Worm (Caenorhabditis elegans) whole organism, late embryonic: ENCODE data around the gene F08H9.2.
A peak's percentile ranks its signal among the peaks of the same experiment; 100 is the strongest.

ENCODE experiments used
- F13H6.1 ChIP-seq: sonication (generic microtip); optimal IDR thresholded peaks from 2 replicates; lab custom pipeline; 2016; ENCODE audit warnings: missing genetic modification characterization, missing compliant biosample characterization
- K02D7.2 ChIP-seq: sonication (generic microtip); optimal IDR thresholded peaks from 2 replicates; lab custom pipeline; 2017; ENCODE audit warnings: mild to moderate bottlenecking, missing genetic modification characterization, missing compliant biosample characterization
- ceh-18 ChIP-seq: sonication (generic microtip); optimal IDR thresholded peaks from 2 replicates; lab custom pipeline; 2016; ENCODE audit warnings: missing genetic modification characterization, missing compliant biosample characterization
- ceh-19 ChIP-seq: fragments of 200-800 bp; sonication (Bioruptor generic); optimal IDR thresholded peaks from 2 replicates; lab custom pipeline; 2018; ENCODE audit warnings: mild to moderate bottlenecking, missing genetic modification characterization, missing compliant biosample characterization
- ceh-22 ChIP-seq: sonication (generic microtip); optimal IDR thresholded peaks from 2 replicates; lab custom pipeline; 2017; ENCODE audit warnings: missing biosample characterization, missing genetic modification characterization
- ceh-24 ChIP-seq: sonication (generic microtip); optimal IDR thresholded peaks from 2 replicates; lab custom pipeline; 2016; ENCODE audit warnings: mild to moderate bottlenecking, missing genetic modification characterization, missing compliant biosample characterization
- ceh-31 ChIP-seq: sonication (generic microtip); optimal IDR thresholded peaks from 2 replicates; lab custom pipeline; 2016; ENCODE audit warnings: missing genetic modification characterization, missing compliant biosample characterization
- ceh-48 ChIP-seq: sonication (generic microtip); optimal IDR thresholded peaks from 2 replicates; lab custom pipeline; 2016; ENCODE audit warnings: missing genetic modification characterization, inconsistent platforms, missing compliant biosample characterization
- ceh-6 ChIP-seq: fragments of 200-800 bp; sonication (Bioruptor generic); optimal IDR thresholded peaks from 2 replicates; lab custom pipeline; 2018; ENCODE audit warnings: mild to moderate bottlenecking, missing genetic modification characterization, missing compliant biosample characterization
- che-1 ChIP-seq: sonication (generic microtip); optimal IDR thresholded peaks from 2 replicates; lab custom pipeline; 2016; ENCODE audit warnings: mild to moderate bottlenecking, missing genetic modification characterization, missing compliant biosample characterization
- elt-2 ChIP-seq: sonication (generic microtip); optimal IDR thresholded peaks from 2 replicates; lab custom pipeline; 2016; ENCODE audit warnings: missing genetic modification reagents, missing genetic modification characterization, missing compliant biosample characterization
- elt-4 ChIP-seq: sonication (generic microtip); optimal IDR thresholded peaks from 2 replicates; lab custom pipeline; 2016; ENCODE audit warnings: missing genetic modification characterization, missing compliant biosample characterization
- gmeb-2 ChIP-seq: sonication (generic microtip); optimal IDR thresholded peaks from 2 replicates; lab custom pipeline; 2016; ENCODE audit warnings: missing genetic modification characterization, inconsistent platforms, missing compliant biosample characterization
- hlh-13 ChIP-seq: fragments of 200-800 bp; sonication (Bioruptor generic); optimal IDR thresholded peaks from 2 replicates; lab custom pipeline; 2018; ENCODE audit warnings: mild to moderate bottlenecking, missing genetic modification characterization, missing compliant biosample characterization
- hlh-15 ChIP-seq: sonication (generic microtip); optimal IDR thresholded peaks from 2 replicates; lab custom pipeline; 2016; ENCODE audit warnings: missing genetic modification characterization, missing compliant biosample characterization
- hlh-30 ChIP-seq: sonication (generic microtip); optimal IDR thresholded peaks from 2 replicates; lab custom pipeline; 2017; ENCODE audit warnings: antibody characterized with exemption, missing genetic modification characterization, missing compliant biosample characterization; ENCODE audit not compliant: insufficient read depth
- hlh-6 ChIP-seq: sonication (generic microtip); optimal IDR thresholded peaks from 2 replicates; lab custom pipeline; 2016; ENCODE audit warnings: missing genotype, missing genetic modification characterization, missing compliant biosample characterization
- lim-6 ChIP-seq: sonication (generic microtip); optimal IDR thresholded peaks from 2 replicates; lab custom pipeline; 2016; ENCODE audit warnings: missing genetic modification characterization, missing compliant biosample characterization
- nfya-1 ChIP-seq: sonication (generic microtip); optimal IDR thresholded peaks from 2 replicates; lab custom pipeline; 2017; ENCODE audit warnings: missing genetic modification characterization, mild to moderate bottlenecking, missing compliant biosample characterization, antibody characterized with exemption, moderate library complexity
- nhr-11 ChIP-seq: fragments of 150-350 bp; optimal IDR thresholded peaks from 2 replicates; lab custom pipeline; 2014; ENCODE audit warnings: missing biosample characterization, missing genetic modification characterization
- nhr-232 ChIP-seq: sonication (generic microtip); optimal IDR thresholded peaks from 2 replicates; lab custom pipeline; 2016; ENCODE audit warnings: missing genetic modification characterization, missing compliant biosample characterization
- pag-3 ChIP-seq: sonication (generic microtip); optimal IDR thresholded peaks from 2 replicates; lab custom pipeline; 2016; ENCODE audit warnings: missing compliant biosample characterization, missing genetic modification characterization, borderline replicate concordance
- pha-2 ChIP-seq: sonication (generic microtip); optimal IDR thresholded peaks from 2 replicates; lab custom pipeline; 2017; ENCODE audit warnings: mild to moderate bottlenecking, missing genetic modification characterization, missing compliant biosample characterization
- pqm-1 ChIP-seq: sonication (generic microtip); optimal IDR thresholded peaks from 2 replicates; lab custom pipeline; 2016; ENCODE audit warnings: missing genetic modification characterization, missing compliant biosample characterization
- ref-2 ChIP-seq: sonication (generic microtip); optimal IDR thresholded peaks from 2 replicates; lab custom pipeline; 2016; ENCODE audit warnings: missing genetic modification characterization, missing compliant biosample characterization
- rnt-1 ChIP-seq: sonication (generic microtip); optimal IDR thresholded peaks from 2 replicates; lab custom pipeline; 2016; ENCODE audit warnings: missing genetic modification characterization, missing compliant biosample characterization
- sox-2 ChIP-seq: fragments of 200-800 bp; sonication (Bioruptor generic); IDR thresholded peaks from 2 replicates; pipeline ENCODE4 v1.3.6; 2022; ENCODE audit warnings: missing genetic modification reagents, missing genetic modification characterization, missing compliant biosample characterization
- tbx-2 ChIP-seq: sonication (generic microtip); optimal IDR thresholded peaks from 2 replicates; lab custom pipeline; 2016; ENCODE audit warnings: missing genetic modification characterization, missing compliant biosample characterization
- tbx-7 ChIP-seq: sonication (generic microtip); optimal IDR thresholded peaks from 2 replicates; lab custom pipeline; 2016; ENCODE audit warnings: missing genotype, missing genetic modification characterization, missing compliant biosample characterization
- ttx-3 ChIP-seq: sonication (generic microtip); optimal IDR thresholded peaks from 2 replicates; lab custom pipeline; 2016; ENCODE audit warnings: missing genetic modification reagents, missing genetic modification characterization, missing compliant biosample characterization
- unc-42 ChIP-seq: sonication (generic microtip); optimal IDR thresholded peaks from 2 replicates; lab custom pipeline; 2016; ENCODE audit warnings: missing genotype, missing genetic modification characterization, missing compliant biosample characterization
- unc-55 ChIP-seq: sonication (generic microtip); optimal IDR thresholded peaks from 2 replicates; lab custom pipeline; 2017; ENCODE audit warnings: missing biosample characterization, missing genetic modification reagents, missing genetic modification characterization
- zip-5 ChIP-seq: sonication (generic microtip); optimal IDR thresholded peaks from 2 replicates; lab custom pipeline; 2016; ENCODE audit warnings: missing genetic modification characterization, missing compliant biosample characterization

F08H9.2 gene

DNA sequence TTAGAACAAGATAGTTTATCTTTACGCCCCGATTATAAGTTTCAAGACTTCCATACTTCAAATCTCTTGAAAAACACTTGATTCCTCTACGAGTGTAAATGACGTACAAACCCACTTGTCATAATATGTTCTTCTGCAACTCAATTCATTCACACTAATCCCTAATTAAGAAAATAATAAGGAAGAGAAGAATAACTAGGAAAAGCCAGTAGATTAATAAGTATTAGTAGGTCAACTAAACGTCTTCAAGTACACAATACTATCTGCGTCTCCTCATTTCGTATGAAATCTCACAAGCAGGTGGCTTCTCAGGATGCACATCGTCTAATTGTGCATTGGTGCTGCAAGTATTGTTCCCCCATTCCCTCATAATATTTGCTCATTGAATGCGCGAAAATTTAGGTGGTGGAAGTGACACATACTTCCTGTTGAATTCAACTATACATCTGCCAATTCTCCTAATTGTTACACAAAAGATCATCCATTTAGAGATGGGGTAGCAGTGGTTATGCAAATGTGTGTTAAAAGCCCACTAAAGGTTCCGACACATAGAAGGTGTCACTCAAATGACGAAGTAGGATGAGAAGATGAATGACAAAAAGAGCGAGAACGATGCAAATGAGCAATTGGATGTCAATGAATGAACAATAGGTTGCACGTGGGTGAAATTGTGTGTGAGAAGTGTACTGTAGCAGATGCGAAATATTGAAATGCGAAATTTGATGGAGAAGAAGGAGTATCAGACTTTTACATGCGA is 33.2 kb upstream of the F08H9.2 start:
- TF ChIP-seq ceh-19 (GFP tag; lab: Kevin White, UChicago) (no peak), sox-2 (peak; percentile 47; the same call in 1 of the 2 replicates), ttx-3 (tag; lab: Kevin White, UChicago) (no peak), unc-42 (peak; percentile 21), ref-2 (no peak), ceh-31 (tag; lab: Kevin White, UChicago) (peak; percentile 23), nfya-1 (tag; lab: Kevin White, UChicago) (no peak), ceh-24 (tag; lab: Kevin White, UChicago) (no peak), elt-2 (no peak), unc-55 (GFP tag; lab: Kevin White, UChicago) (no peak), tbx-7 (tag; lab: Kevin White, UChicago) (no peak), nhr-232 (tag; lab: Kevin White, UChicago) (no peak), elt-4 (tag; lab: Kevin White, UChicago) (no peak), hlh-13 (GFP tag; lab: Kevin White, UChicago) (no peak), hlh-15 (tag; lab: Kevin White, UChicago) (no peak), ceh-18 (tag; lab: Kevin White, UChicago) (no peak)
- TF ChIP-seq, all 69 proteins: peak for 3

DNA sequence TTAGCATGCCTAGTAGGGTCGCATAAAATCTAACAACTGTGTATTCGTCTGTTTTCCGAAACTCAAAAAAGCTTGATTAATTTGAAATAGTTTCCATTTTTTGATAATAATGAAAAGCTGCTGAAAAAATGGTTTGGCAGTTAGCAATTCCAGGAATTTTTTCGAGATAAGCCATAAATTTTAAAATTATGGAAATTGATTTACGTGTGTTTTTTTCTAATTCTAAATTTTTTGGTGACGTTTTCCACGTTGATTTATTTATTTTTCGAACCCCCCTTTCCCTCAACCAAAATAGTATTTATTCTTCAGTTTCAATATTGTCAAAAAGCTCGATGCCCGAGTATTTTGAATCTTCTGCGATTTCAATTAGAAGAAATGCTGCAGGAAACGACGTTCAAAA is 31.6 kb upstream of the F08H9.2 start, which contains the start of gene F23B12.1:
TSS of gene F23B12.1 (plus strand) at position 301 of the 400 bp plus-strand sequence.
- TF ChIP-seq elt-2 (no peak), nhr-11 (no peak), nfya-1 (tag; lab: Kevin White, UChicago) (no peak), gmeb-2 (tag; lab: Kevin White, UChicago) (no peak)

DNA sequence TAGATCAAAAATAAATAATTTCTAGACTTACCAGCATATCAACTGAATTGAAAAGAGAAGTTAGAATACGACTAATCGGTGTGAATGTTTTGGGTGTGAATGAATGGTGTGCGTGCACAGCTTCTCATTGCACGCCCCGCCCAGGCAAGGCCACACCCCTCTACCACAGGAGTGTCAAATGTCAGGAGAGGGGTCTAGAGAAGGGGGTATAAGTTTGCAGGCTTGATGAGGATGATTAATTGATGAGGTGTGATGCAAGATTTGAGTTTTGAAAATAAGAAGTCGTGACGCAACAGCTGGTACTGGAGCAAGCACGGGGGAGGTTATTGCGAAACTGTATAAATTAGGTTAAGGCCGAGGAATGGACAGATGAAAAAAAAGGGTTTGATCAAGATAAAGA is 28.2 kb upstream of the F08H9.2 start, which contains the start of gene egl-1:
TSS of gene egl-1 (minus strand) at position 101 of the 400 bp plus-strand sequence.
- TF ChIP-seq pqm-1 (tag; lab: Kevin White, UChicago) = no peak
- TF ChIP-seq ref-2 = peak; percentile 17

DNA sequence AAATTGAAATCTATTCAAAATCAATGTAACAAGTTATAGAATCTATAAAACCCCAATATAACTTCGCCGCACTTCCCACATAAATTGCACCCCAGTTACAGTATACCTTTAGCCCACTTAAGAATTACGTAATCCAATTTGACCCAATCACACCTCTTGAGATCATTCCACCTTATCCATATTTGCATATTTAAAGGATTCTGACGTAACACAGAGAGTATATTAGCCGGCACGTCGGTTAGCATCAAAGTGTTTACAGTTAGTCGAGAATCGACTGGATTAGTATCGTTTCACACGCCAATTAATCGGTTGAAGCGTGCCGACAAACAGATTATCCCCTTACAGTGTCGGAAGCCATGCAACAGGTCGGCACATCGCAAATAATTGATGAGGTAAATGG is 26.9 kb upstream of the F08H9.2 start:
- TF ChIP-seq unc-55 (GFP tag; lab: Kevin White, UChicago) (no peak), zip-5 (tag; lab: Kevin White, UChicago) (no peak), nhr-11 (no peak), rnt-1 (tag; lab: Kevin White, UChicago) (no peak), ceh-18 (tag; lab: Kevin White, UChicago) (no peak), lim-6 (no peak), ceh-19 (GFP tag; lab: Kevin White, UChicago) (no peak), tbx-2 (tag; lab: Kevin White, UChicago) (no peak), che-1 (tag; lab: Kevin White, UChicago) (no peak), K02D7.2 (tag; lab: Kevin White, UChicago) (no peak), hlh-30 (tag; lab: Kevin White, UChicago) (no peak), ceh-6 (GFP tag; lab: Kevin White, UChicago) (no peak), ceh-48 (tag; lab: Kevin White, UChicago) (no peak), F13H6.1 (no peak), pha-2 (tag; lab: Kevin White, UChicago) (no peak)
- TF ChIP-seq, all 69 proteins: peak for 0

DNA sequence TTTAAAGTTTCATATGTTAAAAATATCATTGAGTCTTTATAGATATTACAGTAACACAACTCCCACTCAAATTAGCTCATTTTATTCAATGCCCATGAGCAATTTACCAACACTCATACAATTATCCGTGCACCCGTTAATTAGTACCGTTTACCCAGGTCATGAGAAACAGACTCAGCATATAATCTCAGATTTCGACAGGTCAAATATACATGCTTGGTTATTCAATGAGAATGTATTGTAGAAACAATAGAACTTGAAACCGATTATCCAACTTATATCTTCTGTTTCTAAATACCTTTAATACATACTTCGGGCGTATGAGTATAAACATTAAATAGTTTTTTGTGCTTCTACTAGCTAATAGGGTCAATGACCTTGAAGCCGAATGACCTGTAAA is 24.3 kb upstream of the F08H9.2 start:
- TF ChIP-seq pag-3 (tag; lab: Kevin White, UChicago) = no peak
- no peak for TF ChIP-seq che-1 (tag; lab: Kevin White, UChicago)
- no peak for TF ChIP-seq ceh-22 (tag; lab: Kevin White, UChicago)
- TF ChIP-seq hlh-6 (tag; lab: Kevin White, UChicago) = no peak
- TF ChIP-seq nhr-11 = no peak
- no peak for TF ChIP-seq nfya-1 (tag; lab: Kevin White, UChicago)
- no peak for TF ChIP-seq ceh-24 (tag; lab: Kevin White, UChicago)
